Worm (Caenorhabditis elegans): ENCODE measurements around the gene nadk-2.

The nadk-2 gene

DNA sequence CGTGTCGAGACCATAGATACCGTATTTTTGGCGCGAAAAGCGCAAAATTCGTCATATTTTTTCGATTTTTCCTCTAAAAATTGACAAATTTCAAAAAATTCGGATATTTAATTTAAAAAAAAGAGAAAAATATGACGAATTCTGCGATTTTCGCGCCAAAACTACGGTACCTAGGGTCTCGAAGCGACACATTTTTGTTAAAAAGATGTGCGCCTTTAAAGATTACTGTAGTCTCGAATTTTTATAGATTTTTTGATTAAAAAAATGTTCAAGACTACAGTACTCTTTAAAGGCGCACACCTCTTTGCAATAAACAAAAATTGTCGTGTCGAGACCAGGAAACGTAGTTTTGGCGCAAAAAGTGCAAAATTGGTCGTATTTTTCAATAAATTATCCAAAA, 13.3 kb upstream of the nadk-2 start:
- no peak for TF ChIP-seq F13C5.2 (tag; optimal IDR thresholded peaks at IDR 0.05)

DNA sequence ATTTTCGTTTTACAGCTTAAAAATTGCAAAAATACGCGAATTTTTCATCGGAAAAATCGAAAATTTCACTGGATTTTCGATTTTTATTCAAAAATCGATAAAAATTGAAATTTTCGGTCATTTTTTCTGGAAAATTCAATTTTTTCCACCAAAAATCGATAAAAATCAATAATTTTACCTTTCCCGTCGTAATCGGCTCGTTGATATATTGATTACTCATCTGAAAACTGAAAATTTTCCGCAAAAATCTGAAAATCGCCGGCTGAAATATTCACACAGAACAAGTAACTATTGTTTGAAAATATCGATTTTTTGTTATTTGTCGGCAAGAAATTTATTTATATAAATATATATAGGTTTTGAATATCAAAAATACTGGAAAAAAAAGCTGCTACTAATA, 12.9 kb upstream of the nadk-2 start, which contains the start of gene cyn-16:
Gene cyn-16, minus strand, starts transcription at position 227 of the 400 bp plus-strand sequence.
- TF ChIP-seq flt-1 (GFP tag; IDR thresholded peaks at IDR 0.05) (no peak), pes-1 (GFP tag; IDR thresholded peaks at IDR 0.05) (no peak), hmbx-1 (tag; optimal IDR thresholded peaks at IDR 0.05) (no peak), sea-1 (GFP tag; conservative IDR thresholded peaks at IDR 0.05) (no peak), tbx-37 (GFP tag; conservative IDR thresholded peaks at IDR 0.05) (no peak), tra-4 (tag; optimal IDR thresholded peaks at IDR 0.05) (no peak), ama-1 (optimal IDR thresholded peaks at IDR 0.05) (no peak), ceh-13 (GFP tag; optimal IDR thresholded peaks at IDR 0.05) (no peak), tbx-11 (GFP tag; IDR thresholded peaks at IDR 0.05) (no peak)

DNA sequence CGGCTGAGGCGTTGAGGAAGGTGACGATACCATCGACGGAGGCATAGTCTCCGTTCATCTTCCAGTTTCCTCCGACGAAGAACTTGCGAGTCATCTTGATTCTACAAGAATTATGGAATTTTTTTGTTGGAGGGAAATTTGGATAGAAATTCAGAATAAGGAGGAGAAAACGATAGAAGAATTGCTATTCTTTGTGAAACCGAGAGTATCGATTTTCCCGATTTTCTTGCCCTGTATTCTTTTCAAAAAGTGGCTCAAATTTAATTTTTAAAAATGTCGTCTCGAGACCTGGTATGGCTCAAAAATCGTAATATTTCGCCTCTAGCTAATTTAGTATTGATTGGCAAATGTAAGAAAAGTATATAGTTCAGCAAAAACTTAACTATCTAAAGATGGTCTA, 10.3 kb upstream of the nadk-2 start, which contains the start of gene tpi-1:
Gene tpi-1, minus strand, starts transcription at position 101 of the 400 bp plus-strand sequence.
- TF ChIP-seq ceh-36 (tag; optimal IDR thresholded peaks at IDR 0.05) = no peak
- TF ChIP-seq tbx-37 (GFP tag; conservative IDR thresholded peaks at IDR 0.05) = no peak
- TF ChIP-seq flt-1 (GFP tag; IDR thresholded peaks at IDR 0.05) = no peak
- TF ChIP-seq scrt-1 (GFP tag; IDR thresholded peaks at IDR 0.05) = no peak
- no peak for TF ChIP-seq ets-7 (tag; optimal IDR thresholded peaks at IDR 0.05)
- TF ChIP-seq tbx-11 (GFP tag; IDR thresholded peaks at IDR 0.05) = no peak
- no peak for TF ChIP-seq aly-1 (tag; optimal IDR thresholded peaks at IDR 0.05)
- TF ChIP-seq hmbx-1 (tag; optimal IDR thresholded peaks at IDR 0.05) = no peak

DNA sequence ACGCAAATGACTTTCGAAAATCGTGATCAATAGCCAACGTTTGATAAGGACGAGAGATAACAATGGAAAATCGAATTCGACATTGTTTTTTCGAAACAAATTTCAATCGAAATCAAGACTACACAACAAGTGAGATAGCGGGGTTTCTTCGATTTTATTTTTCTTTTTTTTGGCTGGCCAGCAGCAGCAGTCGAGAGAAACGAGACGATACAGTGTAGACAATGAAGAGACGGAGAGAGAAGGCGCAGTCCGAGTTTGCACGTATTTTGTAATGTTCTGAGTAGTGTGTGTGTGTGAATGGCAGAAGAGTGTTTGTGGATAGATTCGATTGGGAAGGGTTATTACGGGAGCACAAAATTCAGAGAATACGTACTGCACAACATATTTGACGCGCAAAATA, 9.2 kb upstream of the nadk-2 start:
- TF ChIP-seq F13C5.2 (tag; optimal IDR thresholded peaks at IDR 0.05) = peak; percentile 23
- no peak for TF ChIP-seq hnd-1 (tag; optimal IDR thresholded peaks at IDR 0.05)
- TF ChIP-seq tbx-37 (GFP tag; conservative IDR thresholded peaks at IDR 0.05) = no peak
- TF ChIP-seq tbx-11 (GFP tag; IDR thresholded peaks at IDR 0.05) = no peak

DNA sequence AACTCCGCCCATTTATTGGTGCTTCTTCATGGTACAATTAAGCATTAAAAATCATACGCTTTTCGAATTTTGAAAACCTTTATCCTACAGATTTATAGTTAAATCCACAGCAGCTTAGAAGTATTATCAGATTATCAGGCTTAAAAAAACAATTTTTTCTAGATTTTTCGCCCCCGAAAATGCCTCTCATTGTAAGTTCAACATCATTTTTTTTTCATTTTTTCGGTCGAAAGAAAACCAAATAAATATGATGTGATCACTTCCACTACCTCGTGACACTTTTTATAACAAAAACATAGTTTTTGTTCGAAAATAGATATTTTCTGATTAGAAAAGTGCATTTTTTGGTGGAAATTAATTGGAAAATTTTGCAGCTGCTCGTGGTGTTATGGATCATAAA, 8.3 kb upstream of the nadk-2 start:
- no peak for TF ChIP-seq ceh-36 (tag; optimal IDR thresholded peaks at IDR 0.05)

DNA sequence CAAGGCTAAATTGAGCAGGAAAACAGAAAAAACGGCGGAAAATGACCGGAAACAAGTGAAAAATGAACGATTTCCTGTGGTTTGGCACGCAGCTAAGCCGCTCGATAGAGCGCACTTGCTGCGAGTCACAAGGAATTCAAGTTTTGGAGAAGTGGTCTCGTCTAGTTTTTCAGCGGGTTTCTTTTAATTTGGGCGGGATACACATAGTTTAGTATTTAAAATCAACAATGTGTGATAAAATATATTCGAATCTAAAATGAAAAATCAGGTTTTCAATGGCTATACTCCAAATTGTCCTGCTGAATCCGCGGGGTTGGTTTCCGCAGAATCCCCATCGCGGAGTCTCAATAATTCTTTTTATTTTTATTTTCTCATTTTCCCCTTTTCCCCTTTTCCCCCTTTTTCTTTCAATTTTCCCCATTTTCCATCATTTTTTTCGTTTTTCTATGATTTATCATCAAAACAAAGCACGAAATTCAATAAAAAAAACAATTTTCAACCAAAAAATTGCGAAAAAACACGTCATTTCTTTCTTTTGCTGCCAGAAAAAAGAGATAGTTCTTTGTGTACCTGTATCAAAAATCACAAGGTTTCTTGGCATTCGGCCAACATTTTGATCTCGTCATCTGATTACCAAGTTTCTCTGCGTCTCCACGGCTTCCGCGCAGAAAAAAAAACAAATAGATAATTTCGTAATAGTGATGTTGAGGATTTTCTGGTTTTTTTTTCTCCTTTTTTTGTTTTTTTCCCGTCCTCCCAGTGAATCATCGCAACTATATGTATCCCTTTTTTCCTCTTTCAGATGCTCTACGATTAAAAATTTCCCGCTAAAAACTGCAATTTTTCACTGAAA, 7.0 kb upstream of the nadk-2 start, which contains the start of gene ippk-1:
Gene ippk-1, plus strand, starts transcription at position 803 of the 853 bp plus-strand sequence.
- TF ChIP-seq ama-1 (optimal IDR thresholded peaks at IDR 0.05) (no peak), flt-1 (GFP tag; IDR thresholded peaks at IDR 0.05) (no peak; the same call in 1 of the 2 replicates), ceh-36 (tag; optimal IDR thresholded peaks at IDR 0.05) (no peak), ets-7 (tag; optimal IDR thresholded peaks at IDR 0.05) (peak; percentile 73), pes-1 (GFP tag; IDR thresholded peaks at IDR 0.05) (peak; percentile 79), tra-4 (tag; optimal IDR thresholded peaks at IDR 0.05) (peak; percentile 44), aly-1 (tag; optimal IDR thresholded peaks at IDR 0.05) (no peak), hnd-1 (tag; optimal IDR thresholded peaks at IDR 0.05) (peak; percentile 46), hmg-4 (GFP tag; optimal IDR thresholded peaks at IDR 0.05) (peak; percentile 51), B0310.2 (tag; optimal IDR thresholded peaks at IDR 0.05) (peak; percentile 68), hmbx-1 (tag; optimal IDR thresholded peaks at IDR 0.05) (no peak), F13C5.2 (tag; optimal IDR thresholded peaks at IDR 0.05) (peak; percentile 71), tbx-11 (GFP tag; IDR thresholded peaks at IDR 0.05) (0 out of 2 replicates have a peak, but pooled peaks have one; percentile 54), tbx-37 (GFP tag; conservative IDR thresholded peaks at IDR 0.05) (no peak), scrt-1 (GFP tag; IDR thresholded peaks at IDR 0.05) (no peak), sea-1 (GFP tag; conservative IDR thresholded peaks at IDR 0.05) (peak; percentile 74; the same call in 1 of the 2 replicates), ceh-13 (GFP tag; optimal IDR thresholded peaks at IDR 0.05) (peak; percentile 40)

DNA sequence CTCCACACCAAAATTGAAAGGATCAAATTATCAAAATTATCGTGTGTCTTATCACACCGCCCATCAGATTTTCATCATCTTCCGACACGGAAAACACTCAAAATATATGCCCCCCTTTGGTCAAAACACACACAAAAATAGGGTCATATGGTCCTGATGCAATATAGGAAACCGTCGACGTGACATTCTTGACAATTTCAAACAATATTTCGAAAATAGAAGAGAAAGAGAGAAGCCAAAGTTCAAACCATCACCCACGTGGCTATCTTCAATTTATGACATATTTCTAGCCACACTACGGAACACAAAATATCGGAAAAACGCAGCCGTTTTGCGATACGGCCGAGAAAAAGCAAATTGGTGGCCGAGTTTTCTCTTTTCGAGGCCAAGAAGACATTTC, 1.2 kb downstream of the nadk-2 start:
- TF ChIP-seq B0310.2 (tag; optimal IDR thresholded peaks at IDR 0.05) (no peak), ceh-13 (GFP tag; optimal IDR thresholded peaks at IDR 0.05) (no peak), F13C5.2 (tag; optimal IDR thresholded peaks at IDR 0.05) (no peak), sea-1 (GFP tag; conservative IDR thresholded peaks at IDR 0.05) (no peak), tbx-37 (GFP tag; conservative IDR thresholded peaks at IDR 0.05) (no peak), ama-1 (optimal IDR thresholded peaks at IDR 0.05) (no peak), scrt-1 (GFP tag; IDR thresholded peaks at IDR 0.05) (no peak), hnd-1 (tag; optimal IDR thresholded peaks at IDR 0.05) (no peak), hmbx-1 (tag; optimal IDR thresholded peaks at IDR 0.05) (no peak), tra-4 (tag; optimal IDR thresholded peaks at IDR 0.05) (no peak), pes-1 (GFP tag; IDR thresholded peaks at IDR 0.05) (no peak), ceh-36 (tag; optimal IDR thresholded peaks at IDR 0.05) (no peak)

DNA sequence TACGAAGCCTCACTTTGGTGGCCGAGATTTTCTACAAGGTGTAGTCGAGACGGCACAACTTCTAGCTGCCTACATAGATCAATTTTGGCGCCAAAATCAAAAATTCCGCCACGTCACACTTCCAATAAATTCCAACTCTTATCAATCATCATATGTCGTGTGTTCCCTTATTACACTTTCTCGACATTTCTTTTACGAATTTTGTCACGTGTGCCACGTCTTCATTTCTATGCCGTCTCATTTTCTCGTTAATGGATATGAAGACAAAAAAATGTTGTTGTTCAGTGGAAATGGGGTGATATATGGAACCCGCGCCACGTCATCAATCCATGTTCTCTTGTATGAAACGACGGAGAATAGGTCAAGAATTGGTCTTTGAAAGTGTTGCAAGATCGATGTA, 2.2 kb downstream of the nadk-2 start:
- TF ChIP-seq aly-1 (tag; optimal IDR thresholded peaks at IDR 0.05) (no peak), B0310.2 (tag; optimal IDR thresholded peaks at IDR 0.05) (no peak), pes-1 (GFP tag; IDR thresholded peaks at IDR 0.05) (no peak), flt-1 (GFP tag; IDR thresholded peaks at IDR 0.05) (no peak), hmg-4 (GFP tag; optimal IDR thresholded peaks at IDR 0.05) (no peak), scrt-1 (GFP tag; IDR thresholded peaks at IDR 0.05) (no peak)
